Worm (Caenorhabditis elegans): Measurements from ENCODE around the gene str-32.

The str-32 gene

DNA sequence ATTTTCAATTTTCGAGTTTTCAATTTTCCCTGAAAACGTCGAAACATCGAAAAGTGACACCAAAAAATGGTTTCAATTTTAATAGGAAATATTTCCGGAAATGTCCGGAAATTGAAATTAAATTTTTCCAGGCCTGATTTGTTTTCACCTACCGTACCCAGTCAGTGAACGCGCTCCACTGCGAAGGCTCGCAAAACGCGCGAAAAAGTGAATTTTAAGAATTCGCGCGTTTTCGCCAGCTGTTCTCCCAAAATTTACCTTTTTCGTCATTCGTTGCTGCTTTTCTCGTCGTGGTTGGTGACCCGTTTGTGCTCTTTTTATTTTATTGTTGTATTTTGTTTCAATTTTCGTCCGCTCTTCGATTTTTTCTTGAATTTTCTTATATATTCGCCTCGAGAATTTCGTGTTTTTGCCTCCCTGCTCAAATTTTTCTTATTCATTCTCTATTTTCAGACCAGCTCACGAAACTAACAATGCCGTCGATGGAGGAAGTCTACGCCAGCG is 8.8 kb upstream of the str-32 start, which contains the start of gene T19H12.2 (continued):
- TF ChIP-seq ZK185.1 (tag; optimal IDR thresholded peaks at IDR 0.05; ENCODE audit: poor library complexity, severe bottlenecking): no peak
- TF ChIP-seq ztf-3 (GFP tag; optimal IDR thresholded peaks at IDR 0.05): no peak
- TF ChIP-seq ceh-27 (GFP tag; optimal IDR thresholded peaks at IDR 0.05): no peak
- peak; percentile 38; the same call in 1 of the 2 replicates for TF ChIP-seq ceh-100 (GFP tag; IDR thresholded peaks at IDR 0.05)
- peak; percentile 99 for TF ChIP-seq lsl-1 (GFP tag; optimal IDR thresholded peaks at IDR 0.05)
- TF ChIP-seq mes-4 (tag; optimal IDR thresholded peaks at IDR 0.05): no peak
- TF ChIP-seq ztf-26 (tag; optimal IDR thresholded peaks at IDR 0.05): no peak
- TF ChIP-seq sea-2 (GFP tag; IDR thresholded peaks at IDR 0.05): no peak
- TF ChIP-seq ekl-4 (GFP tag; IDR thresholded peaks at IDR 0.05): peak; percentile 90
- peak; percentile 41; the same call in 1 of the 2 replicates for TF ChIP-seq attf-6 (GFP tag; IDR thresholded peaks at IDR 0.05)
- TF ChIP-seq atf-7 (tag; optimal IDR thresholded peaks at IDR 0.05): no peak
- peak; percentile 95 for TF ChIP-seq dox-1 (GFP tag; IDR thresholded peaks at IDR 0.05)
- no peak for TF ChIP-seq cebp-1 (GFP tag; IDR thresholded peaks at IDR 0.05)
- TF ChIP-seq cebp-1 (tag; optimal IDR thresholded peaks at IDR 0.05): no peak
- TF ChIP-seq mxl-1 (tag; optimal IDR thresholded peaks at IDR 0.05): no peak
- TF ChIP-seq F57A8.1 (GFP tag; optimal IDR thresholded peaks at IDR 0.05): no peak
- TF ChIP-seq F33H1.4 (GFP tag; IDR thresholded peaks at IDR 0.05): peak; percentile 92
- TF ChIP-seq lin-35 (GFP tag; optimal IDR thresholded peaks at IDR 0.05): peak in 2 of 3 experiments; percentile 58 to 93
- no peak for TF ChIP-seq cebp-2 (GFP tag; IDR thresholded peaks at IDR 0.05)
- peak; percentile 80 for TF ChIP-seq pbrm-1 (GFP tag; IDR thresholded peaks at IDR 0.05)
- TF ChIP-seq nhr-80 (tag; optimal IDR thresholded peaks at IDR 0.05): no peak
- peak; percentile 86 for TF ChIP-seq snpc-1.3 (tag; optimal IDR thresholded peaks at IDR 0.05; ENCODE audit: insufficient read depth)
- TF ChIP-seq ama-1 (optimal IDR thresholded peaks at IDR 0.05): no peak
- no peak for TF ChIP-seq ama-1 (GFP tag; optimal IDR thresholded peaks at IDR 0.05)
- no peak for TF ChIP-seq zfh-2 (GFP tag; conservative IDR thresholded peaks at IDR 0.05)
- peak; percentile 100 for TF ChIP-seq madf-6 (GFP tag; IDR thresholded peaks at IDR 0.05)
- no peak for TF ChIP-seq F57C9.4 (tag; optimal IDR thresholded peaks at IDR 0.05)
- peak; percentile 94 for TF ChIP-seq ztf-28 (GFP tag; IDR thresholded peaks at IDR 0.05)
- peak; percentile 83 for TF ChIP-seq unc-130 (GFP tag; optimal IDR thresholded peaks at IDR 0.05)
- TF ChIP-seq tbp1 (GFP tag; optimal IDR thresholded peaks at IDR 0.05): peak; percentile 66
- TF ChIP-seq snpc-4 (GFP tag; optimal IDR thresholded peaks at IDR 0.05): peak; percentile 58
- peak in 3 of 4 experiments; percentile 32 to 70 (median 62) for TF ChIP-seq snpc-4 (tag; optimal IDR thresholded peaks at IDR 0.05)
- TF ChIP-seq Y53F4B.3 (GFP tag; IDR thresholded peaks at IDR 0.05): no peak
- no peak for TF ChIP-seq bed-1 (GFP tag; IDR thresholded peaks at IDR 0.05)
- no peak for TF ChIP-seq attf-5 (GFP tag; optimal IDR thresholded peaks at IDR 0.05)
- TF ChIP-seq K12H6.12 (tag; optimal IDR thresholded peaks at IDR 0.05): no peak
- no peak for TF ChIP-seq ztf-6 (GFP tag; IDR thresholded peaks at IDR 0.05)
- TF ChIP-seq nfyb-1 (GFP tag; IDR thresholded peaks at IDR 0.05): peak; percentile 59; the same call in 1 of the 2 replicates
- peak; percentile 98 for TF ChIP-seq D2030.7 (GFP tag; IDR thresholded peaks at IDR 0.05)
- TF ChIP-seq T26A5.8 (tag; optimal IDR thresholded peaks at IDR 0.05): no peak
- no peak for TF ChIP-seq sdz-38 (tag; optimal IDR thresholded peaks at IDR 0.05)
- TF ChIP-seq madf-8 (GFP tag; conservative IDR thresholded peaks at IDR 0.05): peak; percentile 100
- TF ChIP-seq T07F8.4 (tag; optimal IDR thresholded peaks at IDR 0.05): no peak
- peak; percentile 66 for TF ChIP-seq aptf-2 (GFP tag; conservative IDR thresholded peaks at IDR 0.05)
- no peak for TF ChIP-seq pha-4 (tag; optimal IDR thresholded peaks at IDR 0.05)
- peak; percentile 97 for TF ChIP-seq mcd-1 (GFP tag; IDR thresholded peaks at IDR 0.05)
- no peak for TF ChIP-seq F55B11.4 (tag; optimal IDR thresholded peaks at IDR 0.05; ENCODE audit: borderline replicate concordance, insufficient read depth)
- no peak for TF ChIP-seq mel-28 (tag; optimal IDR thresholded peaks at IDR 0.05; ENCODE audit: borderline replicate concordance)
- TF ChIP-seq chd-7 (tag; optimal IDR thresholded peaks at IDR 0.05): no peak
- no peak for TF ChIP-seq die-1 (tag; optimal IDR thresholded peaks at IDR 0.05)

All from whole organism, young adult.